Worm (Caenorhabditis elegans) whole organism, young adult: ENCODE data around the gene dnj-3.
A peak's percentile ranks its signal among the peaks of the same experiment; 100 is the strongest.

Experiments
- B0019.2 ChIP-seq: fragments of 200-800 bp; sonication (Bioruptor generic); conservative IDR thresholded peaks from 2 replicates; pipeline ENCODE4 v1.3.6; 2022; ENCODE audit warnings: missing genetic modification reagents, missing genetic modification characterization, missing compliant biosample characterization
- B0336.3 ChIP-seq: fragments of 200-800 bp; sonication (Bioruptor generic); IDR thresholded peaks from 2 replicates; pipeline ENCODE4 v1.3.6; 2022; ENCODE audit warnings: missing genetic modification characterization, missing compliant biosample characterization
- F33H1.4 ChIP-seq: fragments of 200-800 bp; sonication (Bioruptor generic); IDR thresholded peaks from 2 replicates; pipeline ENCODE4 v1.3.6; 2022; ENCODE audit warnings: missing genetic modification reagents, missing genetic modification characterization, missing compliant biosample characterization
- T07F8.4 ChIP-seq: sonication (generic microtip); optimal IDR thresholded peaks from 2 replicates; lab custom pipeline; 2016; ENCODE audit warnings: mild to moderate bottlenecking, missing genetic modification characterization, moderate library complexity, missing compliant biosample characterization
- Y56A3A.18 ChIP-seq: fragments of 200-800 bp; sonication (Bioruptor generic); IDR thresholded peaks from 2 replicates; pipeline ENCODE4 v1.3.6; 2022; ENCODE audit warnings: missing genetic modification reagents, missing genetic modification characterization, missing compliant biosample characterization
- Y67H2A.10 ChIP-seq: fragments of 200-800 bp; sonication (Bioruptor generic); conservative IDR thresholded peaks from 2 replicates; pipeline ENCODE4 v1.3.6; 2022; ENCODE audit warnings: missing genetic modification reagents, missing genetic modification characterization, missing compliant biosample characterization
- Y95B8A.8 ChIP-seq: fragments of 200-800 bp; sonication (Bioruptor generic); IDR thresholded peaks from 2 replicates; pipeline ENCODE4 v1.3.6; 2022; ENCODE audit warnings: missing genetic modification reagents, missing genetic modification characterization, missing compliant biosample characterization
- akir-1 ChIP-seq: fragments of 200-800 bp; sonication (Bioruptor generic); optimal IDR thresholded peaks from 2 replicates; lab custom pipeline; 2018; ENCODE audit warnings: mild to moderate bottlenecking, missing genetic modification characterization, moderate library complexity, missing compliant biosample characterization
- ama-1 ChIP-seq, 3 experiments: fragments of 150-350 bp in 1 of 3; sonication (generic microtip) in 2 of 3; optimal IDR thresholded peaks; 2 replicates each; lab custom pipeline; 2014 to 2018; ENCODE audit warnings: missing biosample characterization in 2 of 3, missing genetic modification characterization in 2 of 3, missing genetic modification reagents in 2 of 3
- athp-1 ChIP-seq: sonication (generic microtip); optimal IDR thresholded peaks from 2 replicates; lab custom pipeline; 2017; ENCODE audit warnings: mild to moderate bottlenecking, missing genetic modification characterization, missing compliant biosample characterization
- attf-3 ChIP-seq: fragments of 200-800 bp; sonication (Bioruptor generic); conservative IDR thresholded peaks from 2 replicates; pipeline ENCODE4 v1.3.6; 2022; ENCODE audit warnings: missing genetic modification reagents, missing genetic modification characterization, missing compliant biosample characterization
- bed-1 ChIP-seq: fragments of 200-800 bp; sonication (Bioruptor generic); IDR thresholded peaks from 2 replicates; pipeline ENCODE4 v1.3.6; 2022; ENCODE audit warnings: missing genetic modification reagents, missing genetic modification characterization, missing compliant biosample characterization
- bed-2 ChIP-seq: fragments of 200-800 bp; sonication (Bioruptor generic); IDR thresholded peaks from 2 replicates; pipeline ENCODE4 v1.3.6; 2022; ENCODE audit warnings: missing genetic modification reagents, missing genetic modification characterization, missing compliant biosample characterization
- cebp-1 ChIP-seq, 2 experiments: fragments of 200-800 bp in 1 of 2; sonication (Bioruptor generic) in 1 of 2; sonication (generic microtip) in 1 of 2; IDR thresholded peaks in 1 of 2; optimal IDR thresholded peaks in 1 of 2; 2 replicates each; pipeline versions ENCODE4 v1.3.6 to Lab custom; 2017 to 2022; ENCODE audit warnings: missing compliant biosample characterization in 2 of 2, missing genetic modification characterization in 2 of 2, mild to moderate bottlenecking in 1 of 2, missing genetic modification reagents in 1 of 2, moderate library complexity in 1 of 2
- cebp-2 ChIP-seq: fragments of 200-800 bp; sonication (Bioruptor generic); IDR thresholded peaks from 2 replicates; pipeline ENCODE4 v1.3.6; 2022; ENCODE audit warnings: missing genetic modification characterization, missing compliant biosample characterization
- ceh-58 ChIP-seq: fragments of 200-800 bp; sonication (Bioruptor generic); IDR thresholded peaks from 2 replicates; pipeline ENCODE4 v1.3.6; 2022; ENCODE audit warnings: missing genetic modification characterization, missing compliant biosample characterization
- ceh-91 ChIP-seq: fragments of 200-800 bp; sonication (Bioruptor generic); IDR thresholded peaks from 2 replicates; pipeline ENCODE4 v1.3.6; 2022; ENCODE audit warnings: missing genetic modification reagents, missing genetic modification characterization, missing compliant biosample characterization
- dpl-1 ChIP-seq: fragments of 150-350 bp; optimal IDR thresholded peaks from 2 replicates; lab custom pipeline; 2014; ENCODE audit warnings: missing biosample characterization, missing genetic modification reagents, missing genetic modification characterization
- ets-4 ChIP-seq: fragments of 200-800 bp; sonication (Bioruptor generic); optimal IDR thresholded peaks from 2 replicates; lab custom pipeline; 2018; ENCODE audit warnings: mild to moderate bottlenecking, missing genetic modification characterization, missing compliant biosample characterization
- gei-17 ChIP-seq: fragments of 200-800 bp; sonication (Bioruptor generic); optimal IDR thresholded peaks from 2 replicates; lab custom pipeline; 2018; ENCODE audit warnings: mild to moderate bottlenecking, missing genetic modification characterization, missing compliant biosample characterization
- him-1 ChIP-seq: sonication (generic microtip); optimal IDR thresholded peaks from 2 replicates; lab custom pipeline; 2016; ENCODE audit warnings: missing genotype, missing genetic modification reagents, missing genetic modification characterization, missing compliant biosample characterization
- hmg-1.2 ChIP-seq: fragments of 200-800 bp; sonication (Bioruptor generic); IDR thresholded peaks from 2 replicates; pipeline ENCODE4 v1.3.6; 2022; ENCODE audit warnings: missing genetic modification reagents, missing genetic modification characterization, missing compliant biosample characterization
- lin-26 ChIP-seq: fragments of 200-800 bp; sonication (Bioruptor generic); IDR thresholded peaks from 2 replicates; pipeline ENCODE4 v1.3.6; 2022; ENCODE audit warnings: missing genetic modification reagents, missing genetic modification characterization, missing compliant biosample characterization
- lir-1 ChIP-seq: fragments of 200-800 bp; sonication (Bioruptor generic); conservative IDR thresholded peaks from 2 replicates; pipeline ENCODE4 v1.3.6; 2022; ENCODE audit warnings: missing genetic modification reagents, missing genetic modification characterization, missing compliant biosample characterization
- lsl-1 ChIP-seq: fragments of 200-800 bp; sonication (Bioruptor generic); optimal IDR thresholded peaks from 2 replicates; lab custom pipeline; 2018; ENCODE audit warnings: mild to moderate bottlenecking, missing genetic modification characterization, moderate library complexity, missing compliant biosample characterization
- lsy-27 ChIP-seq: sonication (generic microtip); optimal IDR thresholded peaks from 2 replicates; lab custom pipeline; 2017; ENCODE audit warnings: missing genetic modification characterization, mild to moderate bottlenecking, missing compliant biosample characterization, antibody characterized with exemption, missing genotype, borderline replicate concordance; ENCODE audit not compliant: insufficient read depth
- madf-3 ChIP-seq: fragments of 200-800 bp; sonication (Bioruptor generic); IDR thresholded peaks from 2 replicates; pipeline ENCODE4 v1.3.6; 2022; ENCODE audit warnings: missing genetic modification reagents, missing genetic modification characterization, missing compliant biosample characterization
- madf-8 ChIP-seq: fragments of 200-800 bp; sonication (Bioruptor generic); conservative IDR thresholded peaks from 2 replicates; pipeline ENCODE4 v1.3.6; 2022; ENCODE audit warnings: missing genetic modification reagents, missing genetic modification characterization, missing compliant biosample characterization
- nhr-120 ChIP-seq: fragments of 200-800 bp; sonication (Bioruptor generic); IDR thresholded peaks from 2 replicates; pipeline ENCODE4 v1.3.6; 2022; ENCODE audit warnings: missing genetic modification characterization, missing compliant biosample characterization
- nhr-27 ChIP-seq: fragments of 200-800 bp; sonication (Bioruptor generic); optimal IDR thresholded peaks from 2 replicates; lab custom pipeline; 2018; ENCODE audit warnings: mild to moderate bottlenecking, missing genetic modification characterization, moderate library complexity, missing compliant biosample characterization
- pbrm-1 ChIP-seq: fragments of 200-800 bp; sonication (Bioruptor generic); IDR thresholded peaks from 2 replicates; pipeline ENCODE4 v1.3.6; 2022; ENCODE audit warnings: missing genetic modification reagents, missing genetic modification characterization, missing compliant biosample characterization
- repo-1 ChIP-seq: sonication (generic microtip); optimal IDR thresholded peaks from 2 replicates; lab custom pipeline; 2017; ENCODE audit warnings: mild to moderate bottlenecking, missing genetic modification characterization, missing compliant biosample characterization
- snpc-1.1 ChIP-seq: sonication (generic microtip); optimal IDR thresholded peaks from 2 replicates; lab custom pipeline; 2017; ENCODE audit warnings: missing genetic modification characterization, mild to moderate bottlenecking, missing compliant biosample characterization, antibody characterized with exemption, moderate library complexity, missing genotype, missing genetic modification reagents; ENCODE audit not compliant: insufficient read depth
- somi-1 ChIP-seq: fragments of 200-800 bp; sonication (Bioruptor generic); optimal IDR thresholded peaks from 2 replicates; lab custom pipeline; 2018; ENCODE audit warnings: mild to moderate bottlenecking, missing genetic modification characterization, missing compliant biosample characterization
- tbx-9 ChIP-seq: sonication (generic microtip); optimal IDR thresholded peaks from 2 replicates; lab custom pipeline; 2016; ENCODE audit warnings: borderline replicate concordance, missing genetic modification characterization, inconsistent platforms, missing compliant biosample characterization
- unc-130 ChIP-seq: sonication (generic microtip); optimal IDR thresholded peaks from 2 replicates; lab custom pipeline; 2016; ENCODE audit warnings: missing genetic modification reagents, missing genetic modification characterization, missing compliant biosample characterization
- ztf-18 ChIP-seq: sonication (generic microtip); optimal IDR thresholded peaks from 2 replicates; lab custom pipeline; 2016; ENCODE audit warnings: missing genotype, mild to moderate bottlenecking, missing genetic modification characterization, missing compliant biosample characterization
- ztf-26 ChIP-seq: sonication (generic microtip); optimal IDR thresholded peaks from 2 replicates; lab custom pipeline; 2017; ENCODE audit warnings: missing genetic modification characterization, missing compliant biosample characterization

dnj-3 gene

DNA sequence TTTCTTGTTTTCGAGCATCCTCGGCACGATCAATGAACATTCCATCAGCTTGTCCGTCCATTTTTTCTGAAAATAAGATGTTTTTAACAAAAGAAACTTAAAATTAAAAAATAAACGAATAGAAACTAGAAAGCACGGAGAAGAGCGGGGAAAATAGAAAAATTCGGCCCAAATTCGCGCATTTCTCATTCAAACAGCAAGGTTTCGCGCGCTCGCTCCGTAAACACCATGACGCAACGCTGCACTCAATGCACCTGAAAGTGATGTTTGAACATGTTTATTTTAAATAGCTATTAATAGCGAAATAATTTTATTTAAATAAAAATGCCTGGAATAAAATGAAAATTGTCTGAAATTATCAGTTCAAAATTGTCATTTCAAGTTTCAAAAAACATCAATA lies 8.9 kb upstream of the dnj-3 start, which contains the start of the genes mcm-3 and C25D7.15 (continued):
- no peak for TF ChIP-seq lsy-27 (tag; lab: Kevin White, UChicago)
- peak; percentile 0 for TF ChIP-seq unc-130 (GFP tag; lab: Kevin White, UChicago)
- TF ChIP-seq ceh-91: peak; percentile 89
- no peak for TF ChIP-seq repo-1 (tag; lab: Kevin White, UChicago)
- TF ChIP-seq somi-1 (GFP tag; lab: Kevin White, UChicago): no peak
- TF ChIP-seq lsl-1 (GFP tag; lab: Kevin White, UChicago): peak; percentile 78
- TF ChIP-seq madf-8 (GFP tag; lab: Robert Waterston, UW): peak; percentile 90
- TF ChIP-seq pbrm-1 (GFP tag; lab: Robert Waterston, UW): peak; percentile 63; the same call in 1 of the 2 replicates
- no peak for TF ChIP-seq T07F8.4 (tag; lab: Kevin White, UChicago)
- TF ChIP-seq attf-3: 0 out of 2 replicates have a peak, but pooled peaks have one; percentile 42
- no peak for TF ChIP-seq tbx-9 (tag; lab: Kevin White, UChicago)
- TF ChIP-seq dpl-1 (GFP tag; lab: Kevin White, UChicago): peak; percentile 89
- no peak for TF ChIP-seq nhr-120 (GFP tag; lab: Robert Waterston, UW)
- TF ChIP-seq snpc-1.1 (tag; lab: Kevin White, UChicago): peak; percentile 46
- TF ChIP-seq F33H1.4 (GFP tag; lab: Robert Waterston, UW): peak; percentile 75
- no peak for TF ChIP-seq ets-4 (GFP tag; lab: Kevin White, UChicago)
- peak; percentile 61; the same call in 1 of the 2 replicates for TF ChIP-seq Y95B8A.8 (GFP tag; lab: Robert Waterston, UW)
- TF ChIP-seq cebp-2 (GFP tag; lab: Robert Waterston, UW): no peak
- peak; percentile 7 for TF ChIP-seq ztf-18 (tag; lab: Kevin White, UChicago)
- no peak for TF ChIP-seq lir-1 (GFP tag; lab: Robert Waterston, UW)
- TF ChIP-seq B0336.3: peak; percentile 50; the same call in 1 of the 2 replicates
- no peak for TF ChIP-seq akir-1 (GFP tag; lab: Kevin White, UChicago)
- no peak for TF ChIP-seq bed-2 (GFP tag; lab: Robert Waterston, UW)
- peak; percentile 78; the same call in 1 of the 2 replicates for TF ChIP-seq madf-3 (GFP tag; lab: Robert Waterston, UW)
- TF ChIP-seq him-1 (tag; lab: Kevin White, UChicago): peak; percentile 53
- no peak for TF ChIP-seq cebp-1 (GFP tag; IDR thresholded peaks at IDR 0.05; lab: Robert Waterston, UW)
- TF ChIP-seq cebp-1 (tag; optimal IDR thresholded peaks at IDR 0.05; lab: Kevin White, UChicago): peak; percentile 6
- TF ChIP-seq bed-1 (GFP tag; lab: Robert Waterston, UW): no peak
- TF ChIP-seq hmg-1.2 (GFP tag; lab: Robert Waterston, UW): peak; percentile 46; the same call in 1 of the 2 replicates
- TF ChIP-seq B0019.2 (GFP tag; lab: Robert Waterston, UW): peak; percentile 84

DNA sequence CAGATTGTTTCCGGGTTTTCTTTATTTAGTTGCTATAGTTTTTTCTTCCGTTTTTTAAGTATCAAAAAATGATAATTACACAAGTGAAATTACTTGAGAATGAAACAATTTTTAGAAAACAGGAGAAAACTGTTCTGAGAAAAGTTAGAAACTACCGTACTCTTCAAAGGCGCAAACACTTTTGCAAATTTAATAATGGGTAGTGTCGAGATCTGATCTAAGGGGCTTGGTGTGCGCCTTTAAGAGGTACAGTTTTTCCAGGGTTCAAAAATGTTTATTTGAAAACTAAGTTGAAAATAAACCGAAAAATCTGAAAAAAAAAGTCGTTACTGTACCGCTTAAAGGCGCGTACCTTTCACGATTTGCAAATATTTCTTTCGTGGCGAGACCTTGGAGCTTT lies 7.9 kb upstream of the dnj-3 start:
- TF ChIP-seq dpl-1 (GFP tag; lab: Kevin White, UChicago): no peak
- TF ChIP-seq athp-1: no peak
- peak; percentile 77 for TF ChIP-seq lsl-1 (GFP tag; lab: Kevin White, UChicago)
- TF ChIP-seq F33H1.4 (GFP tag; lab: Robert Waterston, UW): peak; percentile 55; the same call in 1 of the 2 replicates
- TF ChIP-seq Y67H2A.10 (GFP tag; lab: Robert Waterston, UW): no peak
- no peak for TF ChIP-seq hmg-1.2 (GFP tag; lab: Robert Waterston, UW)
- TF ChIP-seq ztf-26: no peak
- no peak for TF ChIP-seq lin-26 (GFP tag; lab: Robert Waterston, UW)
- no peak for TF ChIP-seq nhr-27
- TF ChIP-seq ceh-58: no peak
- no peak for TF ChIP-seq ama-1 (optimal IDR thresholded peaks at IDR 0.05; lab: Kevin White, UChicago)
- no peak for TF ChIP-seq ama-1 (GFP tag; optimal IDR thresholded peaks at IDR 0.05; lab: Kevin White, UChicago)
- TF ChIP-seq Y56A3A.18 (GFP tag; lab: Robert Waterston, UW): no peak
- no peak for TF ChIP-seq repo-1 (tag; lab: Kevin White, UChicago)
- no peak for TF ChIP-seq gei-17 (GFP tag; lab: Kevin White, UChicago)
